Worm (Caenorhabditis elegans) whole organism, L4/young adult: Measurements from ENCODE around the gene D1086.1.

Experiments
- W03F9.2 ChIP-seq: fragments of 150-350 bp; optimal IDR thresholded peaks from 2 replicates; lab custom pipeline; 2014; ENCODE audit warnings: missing biosample characterization, missing genetic modification characterization
- dao-5 ChIP-seq: sonication (generic microtip); optimal IDR thresholded peaks from 2 replicates; lab custom pipeline; 2016; ENCODE audit warnings: missing genotype, missing genetic modification characterization, moderate library complexity, missing compliant biosample characterization
- him-1 ChIP-seq: sonication (generic microtip); optimal IDR thresholded peaks from 2 replicates; lab custom pipeline; 2016; ENCODE audit warnings: missing genotype, missing genetic modification reagents, missing genetic modification characterization, missing compliant biosample characterization

DNA sequence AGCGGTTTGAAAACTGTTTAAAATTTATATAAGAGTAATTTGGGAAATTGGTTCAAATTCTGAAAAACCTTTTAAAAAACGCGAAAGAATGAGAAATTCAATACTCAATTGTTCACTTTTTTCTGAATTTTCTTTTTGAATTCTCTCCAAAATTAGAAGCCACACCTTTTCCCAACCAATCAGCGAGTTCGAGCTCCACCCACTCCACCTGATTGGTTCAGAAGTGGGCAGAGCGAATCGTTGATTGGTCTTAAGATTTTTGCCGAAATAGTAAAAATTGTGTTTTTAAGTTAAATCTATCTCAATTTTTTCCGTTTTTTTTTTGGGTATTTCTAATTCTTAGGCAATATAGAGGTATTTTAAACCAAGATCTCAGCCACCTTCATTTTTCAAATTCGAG is 34.7 kb upstream of the D1086.1 start:
- no peak for TF ChIP-seq dao-5 (tag; lab: Kevin White, UChicago)
- no peak for TF ChIP-seq him-1 (tag; lab: Kevin White, UChicago)
- TF ChIP-seq W03F9.2 (tag; lab: Kevin White, UChicago), result no peak
